Fruit fly (Drosophila melanogaster) whole organism, embryonic: ENCODE measurements around the gene ida.
A peak's percentile ranks its signal among the peaks of the same experiment; 100 is the strongest.

Experiments
- Atf6 ChIP-seq: fragments of 200-800 bp; sonication (Bioruptor generic); IDR thresholded peaks from 2 replicates; pipeline ENCODE4 v1.3.6; 2022; ENCODE audit warnings: missing biosample characterization, missing genetic modification characterization
- CG10209 ChIP-seq: fragments of 200-800 bp; sonication (Bioruptor generic); optimal IDR thresholded peaks from 3 replicates; lab custom pipeline; 2017; ENCODE audit warnings: missing biosample characterization, mild to moderate bottlenecking, missing genetic modification characterization, missing genetic modification reagents
- CG10274 ChIP-seq: fragments of 200-800 bp; sonication (Bioruptor generic); optimal IDR thresholded peaks from 3 replicates; lab custom pipeline; 2017; ENCODE audit warnings: missing biosample characterization, mild to moderate bottlenecking, missing genetic modification characterization
- CG10959 ChIP-seq: fragments of 200-800 bp; sonication (Bioruptor generic); IDR thresholded peaks from 2 replicates; pipeline ENCODE4 v1.3.6; 2022; ENCODE audit warnings: missing biosample characterization, missing genetic modification characterization
- CG10979 ChIP-seq: fragments of 200-800 bp; sonication (Bioruptor generic); optimal IDR thresholded peaks from 2 replicates; lab custom pipeline; 2018; ENCODE audit warnings: missing biosample characterization, mild to moderate bottlenecking, missing genetic modification characterization, moderate library complexity
- CG12104 ChIP-seq: fragments of 200-800 bp; sonication (Bioruptor generic); optimal IDR thresholded peaks from 3 replicates; lab custom pipeline; 2016; ENCODE audit warnings: missing biosample characterization, missing genetic modification characterization
- CG12155 ChIP-seq: fragments of 200-800 bp; sonication (Bioruptor generic); optimal IDR thresholded peaks from 3 replicates; lab custom pipeline; 2016; ENCODE audit warnings: missing biosample characterization, missing genetic modification characterization
- CG15514 ChIP-seq: fragments of 200-800 bp; sonication (Bioruptor generic); optimal IDR thresholded peaks from 3 replicates; lab custom pipeline; 2017; ENCODE audit warnings: missing biosample characterization, missing genetic modification characterization, mild to moderate bottlenecking, moderate library complexity, missing genetic modification reagents
- CG17328 ChIP-seq: fragments of 200-800 bp; sonication (Bioruptor generic); IDR thresholded peaks from 2 replicates; pipeline ENCODE4 v1.3.6; 2022; ENCODE audit warnings: missing biosample characterization, missing genetic modification characterization
- CG3847 ChIP-seq: fragments of 200-800 bp; sonication (Bioruptor generic); IDR thresholded peaks from 2 replicates; pipeline ENCODE4 v1.3.6; 2022; ENCODE audit warnings: missing biosample characterization, missing genetic modification characterization
- CG4820 ChIP-seq: fragments of 200-800 bp; sonication (Bioruptor generic); optimal IDR thresholded peaks from 3 replicates; lab custom pipeline; 2016; ENCODE audit warnings: missing biosample characterization, missing genetic modification characterization
- CG6254 ChIP-seq: fragments of 200-800 bp; sonication (Bioruptor generic); optimal IDR thresholded peaks from 3 replicates; lab custom pipeline; 2017; ENCODE audit warnings: mild to moderate bottlenecking, missing biosample characterization, missing genetic modification reagents, missing genetic modification characterization
- CG8359 ChIP-seq: fragments of 200-800 bp; sonication (Bioruptor generic); optimal IDR thresholded peaks from 2 replicates; lab custom pipeline; 2017; ENCODE audit warnings: missing biosample characterization, mild to moderate bottlenecking, missing genetic modification characterization, borderline replicate concordance
- CG9817 ChIP-seq: fragments of 200-800 bp; sonication (Bioruptor generic); optimal IDR thresholded peaks from 2 replicates; lab custom pipeline; 2018; ENCODE audit warnings: missing biosample characterization, mild to moderate bottlenecking, missing genetic modification characterization, moderate library complexity
- D ChIP-seq, 2 experiments: fragments of 200-800 bp in 1 of 2; fragments of >200 bp in 1 of 2; sonication (Bioruptor generic) in 1 of 2; optimal IDR thresholded peaks; 2 replicates in 1 of 2; 3 replicates in 1 of 2; lab custom pipeline; 2017; ENCODE audit warnings: mild to moderate bottlenecking in 1 of 2, missing biosample characterization in 1 of 2, missing genetic modification characterization in 1 of 2, missing genetic modification reagents in 1 of 2
- Deaf1 ChIP-seq: fragments of 200-800 bp; optimal IDR thresholded peaks from 3 replicates; lab custom pipeline; 2019; ENCODE audit warnings: missing biosample characterization, mild to moderate bottlenecking, missing genetic modification characterization, moderate library complexity
- Dip3 ChIP-seq: fragments of 200-800 bp; sonication (Bioruptor generic); optimal IDR thresholded peaks from 3 replicates; lab custom pipeline; 2016; ENCODE audit warnings: missing biosample characterization, missing genetic modification characterization
- Gug ChIP-seq: fragments of 200-800 bp; sonication (Bioruptor generic); IDR thresholded peaks from 4 replicates; pipeline ENCODE4 v1.3.6; 2022; ENCODE audit warnings: missing biosample characterization, missing genetic modification characterization
- HLH54F ChIP-seq: fragments of 200-800 bp; sonication (Bioruptor generic); optimal IDR thresholded peaks from 3 replicates; lab custom pipeline; 2016; ENCODE audit warnings: missing biosample characterization, missing genetic modification characterization
- HLHmδ ChIP-seq: fragments of 200-800 bp; sonication (Bioruptor generic); optimal IDR thresholded peaks from 2 replicates; lab custom pipeline; 2018; ENCODE audit warnings: missing biosample characterization, mild to moderate bottlenecking, missing genetic modification characterization, moderate library complexity
- Hand ChIP-seq: fragments of 200-800 bp; sonication (Bioruptor generic); optimal IDR thresholded peaks from 2 replicates; lab custom pipeline; 2017; ENCODE audit warnings: mild to moderate bottlenecking, missing biosample characterization, missing genetic modification reagents, missing genetic modification characterization
- HmgZ ChIP-seq: fragments of 200-800 bp; sonication (Bioruptor generic); optimal IDR thresholded peaks from 2 replicates; lab custom pipeline; 2018; ENCODE audit warnings: missing biosample characterization, mild to moderate bottlenecking, missing genetic modification characterization
- NK7.1 ChIP-seq: fragments of 200-800 bp; sonication (Bioruptor generic); optimal IDR thresholded peaks from 3 replicates; lab custom pipeline; 2016; ENCODE audit warnings: missing biosample characterization, missing genetic modification characterization
- NfI ChIP-seq: fragments of 200-800 bp; sonication (Bioruptor generic); optimal IDR thresholded peaks from 3 replicates; lab custom pipeline; 2018; ENCODE audit warnings: missing biosample characterization, mild to moderate bottlenecking, missing genetic modification characterization, moderate library complexity
- Pdp1 ChIP-seq, 2 experiments: fragments of 200-800 bp; sonication (Bioruptor generic); optimal IDR thresholded peaks; 3 replicates each; lab custom pipeline; 2016; ENCODE audit warnings: missing biosample characterization in 2 of 2, missing genetic modification characterization in 2 of 2, mild to moderate bottlenecking in 1 of 2, moderate library complexity in 1 of 2
- Ssrp ChIP-seq: fragments of 200-800 bp; sonication (Bioruptor generic); optimal IDR thresholded peaks from 2 replicates; lab custom pipeline; 2018; ENCODE audit warnings: missing biosample characterization, mild to moderate bottlenecking, missing genetic modification characterization, moderate library complexity
- Usf ChIP-seq: fragments of 200-800 bp; sonication (Bioruptor generic); optimal IDR thresholded peaks from 2 replicates; lab custom pipeline; 2017; ENCODE audit warnings: missing genotype, missing biosample characterization, missing genetic modification characterization
- Vsx1 ChIP-seq: fragments of 200-800 bp; sonication (Bioruptor generic); optimal IDR thresholded peaks from 2 replicates; lab custom pipeline; 2017; ENCODE audit warnings: missing biosample characterization, mild to moderate bottlenecking, missing genetic modification characterization, missing genetic modification reagents
- bigmax ChIP-seq: fragments of 200-800 bp; sonication (Bioruptor generic); optimal IDR thresholded peaks from 2 replicates; lab custom pipeline; 2018; ENCODE audit warnings: missing biosample characterization, mild to moderate bottlenecking, missing genetic modification characterization
- croc ChIP-seq: fragments of 200-800 bp; sonication (Bioruptor generic); conservative IDR thresholded peaks from 3 replicates; pipeline ENCODE4 v1.3.6; 2022; ENCODE audit warnings: missing biosample characterization, missing genetic modification characterization
- cwo ChIP-seq: fragments of 200-800 bp; sonication (Bioruptor generic); optimal IDR thresholded peaks from 3 replicates; lab custom pipeline; 2017; ENCODE audit warnings: missing biosample characterization, missing genetic modification characterization, mild to moderate bottlenecking, moderate library complexity, missing genetic modification reagents
- dan ChIP-seq: fragments of 200-800 bp; sonication (Bioruptor generic); IDR thresholded peaks from 2 replicates; pipeline ENCODE4 v1.3.6; 2022; ENCODE audit warnings: missing biosample characterization, missing genetic modification characterization
- dmrt11E ChIP-seq: fragments of 200-800 bp; sonication (Bioruptor generic); optimal IDR thresholded peaks from 3 replicates; lab custom pipeline; 2018; ENCODE audit warnings: missing biosample characterization, mild to moderate bottlenecking, missing genetic modification characterization, moderate library complexity
- dmrt99B ChIP-seq: fragments of 200-800 bp; sonication (Bioruptor generic); optimal IDR thresholded peaks from 2 replicates; lab custom pipeline; 2018; ENCODE audit warnings: missing biosample characterization, mild to moderate bottlenecking, missing genetic modification characterization, moderate library complexity
- emc ChIP-seq: fragments of 200-800 bp; sonication (Bioruptor generic); optimal IDR thresholded peaks from 2 replicates; lab custom pipeline; 2016; ENCODE audit warnings: missing biosample characterization, missing genetic modification characterization
- ems ChIP-seq: fragments of 200-800 bp; sonication (Bioruptor generic); optimal IDR thresholded peaks from 3 replicates; lab custom pipeline; 2016; ENCODE audit warnings: missing biosample characterization, missing genetic modification characterization
- grau ChIP-seq: fragments of 200-800 bp; optimal IDR thresholded peaks from 3 replicates; lab custom pipeline; 2019; ENCODE audit warnings: missing biosample characterization, mild to moderate bottlenecking, missing genetic modification characterization, moderate library complexity
- hbn ChIP-seq: fragments of 200-800 bp; sonication (Bioruptor generic); IDR thresholded peaks from 2 replicates; pipeline ENCODE4 v1.3.6; 2022; ENCODE audit warnings: missing biosample characterization, missing genetic modification characterization; ENCODE audit not compliant: partially characterized antibody
- her ChIP-seq: fragments of 200-800 bp; sonication (Bioruptor generic); optimal IDR thresholded peaks from 2 replicates; lab custom pipeline; 2016; ENCODE audit warnings: missing biosample characterization, missing genetic modification characterization
- hkb ChIP-seq, 2 experiments: fragments of 200-800 bp in 1 of 2; fragments of >200 bp in 1 of 2; sonication (Bioruptor generic) in 1 of 2; IDR thresholded peaks in 1 of 2; optimal IDR thresholded peaks in 1 of 2; 2 replicates each; pipeline versions ENCODE4 v1.3.6 to Lab custom; 2017 to 2022; ENCODE audit warnings: missing biosample characterization in 1 of 2, missing genetic modification characterization in 1 of 2
- ken ChIP-seq: fragments of 200-800 bp; sonication (Bioruptor generic); IDR thresholded peaks from 3 replicates; pipeline ENCODE4 v1.3.6; 2022; ENCODE audit warnings: missing biosample characterization, missing genetic modification characterization
- odd ChIP-seq: fragments of 200-800 bp; sonication (Bioruptor generic); optimal IDR thresholded peaks from 2 replicates; lab custom pipeline; 2017; ENCODE audit warnings: missing biosample characterization, mild to moderate bottlenecking, missing genetic modification characterization
- org-1 ChIP-seq: fragments of 200-800 bp; sonication (Bioruptor generic); optimal IDR thresholded peaks from 2 replicates; lab custom pipeline; 2017; ENCODE audit warnings: missing biosample characterization, missing genetic modification characterization
- pan ChIP-seq, 4 experiments: fragments of >200 bp in 3 of 4; fragments of 200-800 bp in 1 of 4; sonication (Bioruptor generic) in 1 of 4; optimal IDR thresholded peaks in 3 of 4; IDR thresholded peaks in 1 of 4; 2 replicates each; pipeline versions ENCODE4 v1.3.6 to Lab custom; 2017 to 2022; ENCODE audit warnings: missing biosample characterization in 2 of 4, missing genetic modification characterization in 2 of 4, mixed read lengths in 1 of 4
- pb ChIP-seq: fragments of 200-800 bp; sonication (Bioruptor generic); optimal IDR thresholded peaks from 3 replicates; lab custom pipeline; 2016; ENCODE audit warnings: missing biosample characterization, missing genetic modification characterization
- pnt ChIP-seq: fragments of 200-800 bp; sonication (Bioruptor generic); optimal IDR thresholded peaks from 3 replicates; lab custom pipeline; 2016; ENCODE audit warnings: missing biosample characterization, missing genetic modification characterization
- sr ChIP-seq: fragments of 200-800 bp; sonication (Bioruptor generic); IDR thresholded peaks from 3 replicates; pipeline ENCODE4 v1.3.6; 2022; ENCODE audit warnings: missing biosample characterization, missing genetic modification characterization

Gene ida

dm6 chr3L:3935567-3936207 is 30.5 kb downstream of the ida start, which contains the start of gene Eip63F-1 (continued):
- TF ChIP-seq her (GFP tag; lab: Kevin White, UChicago) (no peak), odd (GFP tag; lab: Kevin White, UChicago) (peak; percentile 51), pan (optimal IDR thresholded peaks at IDR 0.05; lab: Kevin White, UChicago) (no peak), pan (GFP tag; optimal IDR thresholded peaks at IDR 0.05 in 1 of 2, IDR thresholded peaks at IDR 0.05 in 1 of 2) (peak in 1 of 2 experiments; percentile 60), hkb (optimal IDR thresholded peaks at IDR 0.05; lab: Kevin White, UChicago) (no peak), hkb (GFP tag; IDR thresholded peaks at IDR 0.05; lab: Robert Waterston, UW) (0 out of 2 replicates have a peak, but pooled peaks have one; percentile 9), sr (GFP tag; lab: Robert Waterston, UW) (peak; percentile 76), pb (GFP tag; lab: Kevin White, UChicago) (no peak), CG10209 (GFP tag; lab: Kevin White, UChicago) (peak; percentile 65), CG8359 (GFP tag; lab: Kevin White, UChicago) (no peak), Usf (GFP tag; lab: Kevin White, UChicago) (peak; percentile 45), dmrt11E (tag; lab: Kevin White, UChicago) (no peak), emc (GFP tag; lab: Kevin White, UChicago) (no peak), CG15514 (GFP tag; lab: Kevin White, UChicago) (peak; percentile 8), dmrt99B (tag; lab: Kevin White, UChicago) (peak; percentile 71), CG3847 (GFP tag; lab: Robert Waterston, UW) (0 out of 2 replicates have a peak, but pooled peaks have one; percentile 42), CG10959 (GFP tag; lab: Robert Waterston, UW) (no peak), Ssrp (tag; lab: Kevin White, UChicago) (peak; percentile 71), CG9817 (tag; lab: Kevin White, UChicago) (peak; percentile 50), dan (no peak), Pdp1 (GFP tag; optimal IDR thresholded peaks at IDR 0.05; lab: Kevin White, UChicago) (peak in 1 of 2 experiments; percentile 14), CG12104 (GFP tag; lab: Kevin White, UChicago) (peak; percentile 43), croc (GFP tag; lab: Robert Waterston, UW) (no peak; the same call in 2 of the 3 replicates), bigmax (GFP tag; lab: Kevin White, UChicago) (no peak), Vsx1 (GFP tag; lab: Kevin White, UChicago) (peak; percentile 17), CG10979 (tag; lab: Kevin White, UChicago) (peak; percentile 66), CG12155 (GFP tag; lab: Kevin White, UChicago) (peak; percentile 49), ems (no peak), grau (tag; lab: Kevin White, UChicago) (peak; percentile 79), CG17328 (GFP tag; lab: Robert Waterston, UW) (peak; percentile 44; the same call in 1 of the 2 replicates), Atf6 (GFP tag; lab: Robert Waterston, UW) (peak; percentile 67), cwo (peak; percentile 53), pnt (GFP tag; lab: Kevin White, UChicago) (no peak), NK7.1 (GFP tag; lab: Kevin White, UChicago) (no peak), Gug (no peak), HLHmδ (GFP tag; lab: Kevin White, UChicago) (no peak), Hand (GFP tag; lab: Kevin White, UChicago) (no peak), HLH54F (GFP tag; lab: Kevin White, UChicago) (peak; percentile 18), hbn (no peak), CG6254 (peak; percentile 28), CG4820 (GFP tag; lab: Kevin White, UChicago) (peak; percentile 35), NfI (GFP tag; lab: Kevin White, UChicago) (peak; percentile 63), org-1 (GFP tag; lab: Kevin White, UChicago) (peak; percentile 55), CG10274 (GFP tag; lab: Kevin White, UChicago) (peak; percentile 36), Dip3 (GFP tag; lab: Kevin White, UChicago) (no peak), ken (GFP tag; lab: Robert Waterston, UW) (peak; percentile 46; the same call in 1 of the 3 replicates), D (optimal IDR thresholded peaks at IDR 0.05; lab: Kevin White, UChicago) (no peak), D (GFP tag; optimal IDR thresholded peaks at IDR 0.05; lab: Kevin White, UChicago) (peak; percentile 52), Deaf1 (tag; lab: Kevin White, UChicago) (peak; percentile 51), HmgZ (peak; percentile 46)
